Fruit fly (Drosophila melanogaster) whole organism, embryonic: Measurements from ENCODE around the gene gish.

Experiments used
- Aef1 ChIP-seq: fragments of 200-800 bp; sonication (Bioruptor generic); IDR thresholded peaks from 3 replicates; pipeline ENCODE4 v1.3.6; 2022; ENCODE audit warnings: missing biosample characterization, missing genetic modification characterization
- Antp ChIP-seq: fragments of 200-800 bp; sonication (Bioruptor generic); optimal IDR thresholded peaks from 3 replicates; lab custom pipeline; 2016; ENCODE audit warnings: missing biosample characterization, missing genetic modification characterization
- Asciz ChIP-seq: fragments of 200-800 bp; sonication (Bioruptor generic); optimal IDR thresholded peaks from 2 replicates; lab custom pipeline; 2017; ENCODE audit warnings: missing biosample characterization, mild to moderate bottlenecking, missing genetic modification characterization, missing genetic modification reagents
- Bgb ChIP-seq: fragments of 200-800 bp; sonication (Bioruptor generic); IDR thresholded peaks from 2 replicates; pipeline ENCODE4 v1.3.6; 2022; ENCODE audit warnings: missing biosample characterization, missing genetic modification characterization; ENCODE audit not compliant: partially characterized antibody
- CG10267 ChIP-seq: fragments of 200-800 bp; sonication (Bioruptor generic); optimal IDR thresholded peaks from 2 replicates; lab custom pipeline; 2018; ENCODE audit warnings: missing biosample characterization, mild to moderate bottlenecking, missing genetic modification characterization, moderate library complexity
- CG10431 ChIP-seq: fragments of 200-800 bp; sonication (Bioruptor generic); optimal IDR thresholded peaks from 3 replicates; lab custom pipeline; 2018; ENCODE audit warnings: missing biosample characterization, mild to moderate bottlenecking, missing genetic modification characterization
- CG10959 ChIP-seq: fragments of 200-800 bp; sonication (Bioruptor generic); IDR thresholded peaks from 2 replicates; pipeline ENCODE4 v1.3.6; 2022; ENCODE audit warnings: missing biosample characterization, missing genetic modification characterization
- CG11504 ChIP-seq: fragments of 200-800 bp; sonication (Bioruptor generic); optimal IDR thresholded peaks from 3 replicates; lab custom pipeline; 2019; ENCODE audit warnings: missing biosample characterization, mild to moderate bottlenecking, missing genetic modification characterization, moderate library complexity
- CG12744 ChIP-seq: fragments of 200-800 bp; sonication (Bioruptor generic); optimal IDR thresholded peaks from 2 replicates; lab custom pipeline; 2016; ENCODE audit warnings: missing biosample characterization, missing genetic modification characterization
- CG14014 ChIP-seq: fragments of 200-800 bp; sonication (Bioruptor generic); IDR thresholded peaks from 2 replicates; pipeline ENCODE4 v1.3.6; 2022; ENCODE audit warnings: missing biosample characterization, missing genetic modification characterization
- CG2129 ChIP-seq: fragments of 200-800 bp; sonication (Bioruptor generic); IDR thresholded peaks from 2 replicates; pipeline ENCODE4 v1.3.6; 2022; ENCODE audit warnings: missing biosample characterization, missing genetic modification characterization; ENCODE audit not compliant: partially characterized antibody
- CG2678 ChIP-seq: fragments of 200-800 bp; sonication (Bioruptor generic); optimal IDR thresholded peaks from 3 replicates; lab custom pipeline; 2019; ENCODE audit warnings: missing biosample characterization, mild to moderate bottlenecking, missing genetic modification characterization, moderate library complexity
- CG30020 ChIP-seq: fragments of 200-800 bp; optimal IDR thresholded peaks from 2 replicates; lab custom pipeline; 2019; ENCODE audit warnings: missing biosample characterization, mild to moderate bottlenecking, missing genetic modification characterization, moderate library complexity
- CG32772 ChIP-seq: fragments of 200-800 bp; sonication (Bioruptor generic); IDR thresholded peaks from 2 replicates; pipeline ENCODE4 v1.3.6; 2022; ENCODE audit warnings: missing biosample characterization, missing genetic modification characterization
- CG4360 ChIP-seq: fragments of 200-800 bp; sonication (Bioruptor generic); IDR thresholded peaks from 2 replicates; pipeline ENCODE4 v1.3.6; 2022; ENCODE audit warnings: missing biosample characterization, missing genetic modification characterization
- CG5245 ChIP-seq: fragments of 200-800 bp; sonication (Bioruptor generic); optimal IDR thresholded peaks from 3 replicates; lab custom pipeline; 2016; ENCODE audit warnings: missing biosample characterization, missing genetic modification characterization
- CG6683 ChIP-seq: fragments of 200-800 bp; sonication (Bioruptor generic); optimal IDR thresholded peaks from 2 replicates; lab custom pipeline; 2017; ENCODE audit warnings: missing biosample characterization, mild to moderate bottlenecking, missing genetic modification characterization, missing genetic modification reagents
- CG6689 ChIP-seq: fragments of 200-800 bp; sonication (Bioruptor generic); IDR thresholded peaks from 2 replicates; pipeline ENCODE4 v1.3.6; 2022; ENCODE audit warnings: missing biosample characterization, missing genetic modification characterization
- D ChIP-seq, 2 experiments: fragments of 200-800 bp in 1 of 2; fragments of >200 bp in 1 of 2; sonication (Bioruptor generic) in 1 of 2; optimal IDR thresholded peaks; 2 replicates in 1 of 2; 3 replicates in 1 of 2; lab custom pipeline; 2017; ENCODE audit warnings: mild to moderate bottlenecking in 1 of 2, missing biosample characterization in 1 of 2, missing genetic modification characterization in 1 of 2, missing genetic modification reagents in 1 of 2
- Drgx ChIP-seq: fragments of 200-800 bp; sonication (Bioruptor generic); IDR thresholded peaks from 2 replicates; pipeline ENCODE4 v1.3.6; 2022; ENCODE audit warnings: missing biosample characterization, missing genetic modification characterization
- Ets65A ChIP-seq: fragments of 200-800 bp; sonication (Bioruptor generic); peaks from one replicate; lab custom pipeline; 2016; ENCODE audit warnings: missing biosample characterization, missing genetic modification characterization
- Ets97D ChIP-seq: fragments of 200-800 bp; sonication (Bioruptor generic); optimal IDR thresholded peaks from 3 replicates; lab custom pipeline; 2016; ENCODE audit warnings: missing biosample characterization, missing genetic modification characterization
- Gsc ChIP-seq: fragments of 200-800 bp; sonication (Bioruptor generic); IDR thresholded peaks from 2 replicates; pipeline ENCODE4 v1.3.6; 2022; ENCODE audit warnings: missing biosample characterization, missing genetic modification characterization
- Gug ChIP-seq: fragments of 200-800 bp; sonication (Bioruptor generic); IDR thresholded peaks from 4 replicates; pipeline ENCODE4 v1.3.6; 2022; ENCODE audit warnings: missing biosample characterization, missing genetic modification characterization
- H15 ChIP-seq: fragments of 200-800 bp; sonication (Bioruptor generic); IDR thresholded peaks from 3 replicates; pipeline ENCODE4 v1.3.6; 2022; ENCODE audit warnings: missing biosample characterization, missing genetic modification characterization
- Hr39 ChIP-seq: fragments of >200 bp; optimal IDR thresholded peaks from 2 replicates; lab custom pipeline; 2017
- Pdp1 ChIP-seq, 2 experiments: fragments of 200-800 bp; sonication (Bioruptor generic); optimal IDR thresholded peaks; 3 replicates each; lab custom pipeline; 2016; ENCODE audit warnings: missing biosample characterization in 2 of 2, missing genetic modification characterization in 2 of 2, mild to moderate bottlenecking in 1 of 2, moderate library complexity in 1 of 2
- Scr ChIP-seq: fragments of 200-800 bp; sonication (Bioruptor generic); IDR thresholded peaks from 2 replicates; pipeline ENCODE4 v1.3.6; 2022; ENCODE audit warnings: missing biosample characterization, missing genetic modification characterization; ENCODE audit not compliant: partially characterized antibody
- Vsx1 ChIP-seq: fragments of 200-800 bp; sonication (Bioruptor generic); optimal IDR thresholded peaks from 2 replicates; lab custom pipeline; 2017; ENCODE audit warnings: missing biosample characterization, mild to moderate bottlenecking, missing genetic modification characterization, missing genetic modification reagents
- abd-A ChIP-seq: fragments of 200-800 bp; sonication (Bioruptor generic); optimal IDR thresholded peaks from 3 replicates; lab custom pipeline; 2019; ENCODE audit warnings: missing biosample characterization, mild to moderate bottlenecking, missing genetic modification characterization, moderate library complexity
- cas ChIP-seq: fragments of 200-800 bp; sonication (Bioruptor generic); IDR thresholded peaks from 2 replicates; pipeline ENCODE4 v1.3.6; 2022; ENCODE audit warnings: missing biosample characterization, missing genetic modification characterization
- chinmo ChIP-seq: fragments of 200-800 bp; sonication (Bioruptor generic); IDR thresholded peaks from 4 replicates; pipeline ENCODE4 v1.3.6; 2022; ENCODE audit warnings: missing biosample characterization, missing genetic modification characterization; ENCODE audit not compliant: partially characterized antibody
- crol ChIP-seq: fragments of 200-800 bp; sonication (Bioruptor generic); IDR thresholded peaks from 2 replicates; pipeline ENCODE4 v1.3.6; 2022; ENCODE audit warnings: missing biosample characterization, missing genetic modification characterization
- cwo ChIP-seq: fragments of 200-800 bp; sonication (Bioruptor generic); optimal IDR thresholded peaks from 3 replicates; lab custom pipeline; 2017; ENCODE audit warnings: missing biosample characterization, missing genetic modification characterization, mild to moderate bottlenecking, moderate library complexity, missing genetic modification reagents
- dmrt11E ChIP-seq: fragments of 200-800 bp; sonication (Bioruptor generic); optimal IDR thresholded peaks from 3 replicates; lab custom pipeline; 2018; ENCODE audit warnings: missing biosample characterization, mild to moderate bottlenecking, missing genetic modification characterization, moderate library complexity
- fd102C ChIP-seq: fragments of 200-800 bp; sonication (Bioruptor generic); optimal IDR thresholded peaks from 2 replicates; lab custom pipeline; 2018; ENCODE audit warnings: missing biosample characterization, mild to moderate bottlenecking, missing genetic modification characterization, moderate library complexity
- gem ChIP-seq: fragments of 200-800 bp; sonication (Bioruptor generic); optimal IDR thresholded peaks from 2 replicates; lab custom pipeline; 2019; ENCODE audit warnings: missing biosample characterization, mild to moderate bottlenecking, missing genetic modification characterization, moderate library complexity
- grau ChIP-seq: fragments of 200-800 bp; optimal IDR thresholded peaks from 3 replicates; lab custom pipeline; 2019; ENCODE audit warnings: missing biosample characterization, mild to moderate bottlenecking, missing genetic modification characterization, moderate library complexity
- gt ChIP-seq: fragments of 200-800 bp; sonication (Bioruptor generic); IDR thresholded peaks from 2 replicates; pipeline ENCODE4 v1.3.6; 2022; ENCODE audit warnings: missing biosample characterization, missing genetic modification characterization
- lmd ChIP-seq: fragments of 200-800 bp; sonication (Bioruptor generic); IDR thresholded peaks from 2 replicates; pipeline ENCODE4 v1.3.6; 2022; ENCODE audit warnings: missing biosample characterization, missing genetic modification characterization
- oc ChIP-seq: fragments of 200-800 bp; sonication (Bioruptor generic); optimal IDR thresholded peaks from 2 replicates; lab custom pipeline; 2018; ENCODE audit warnings: missing biosample characterization, mild to moderate bottlenecking, missing genetic modification characterization, moderate library complexity
- ranshi ChIP-seq: fragments of 200-800 bp; sonication (Bioruptor generic); IDR thresholded peaks from 2 replicates; pipeline ENCODE4 v1.3.6; 2022; ENCODE audit warnings: missing biosample characterization, missing genetic modification characterization
- row ChIP-seq: fragments of 200-800 bp; sonication (Bioruptor generic); IDR thresholded peaks from 3 replicates; pipeline ENCODE4 v1.3.6; 2022; ENCODE audit warnings: missing biosample characterization, missing genetic modification characterization
- scrt ChIP-seq: fragments of 200-800 bp; sonication (Bioruptor generic); optimal IDR thresholded peaks from 2 replicates; lab custom pipeline; 2018; ENCODE audit warnings: missing biosample characterization, mild to moderate bottlenecking, missing genetic modification characterization, moderate library complexity
- sens ChIP-seq: fragments of 200-800 bp; sonication (Bioruptor generic); peaks from one replicate; lab custom pipeline; 2016; ENCODE audit warnings: missing biosample characterization, missing genetic modification characterization
- sim ChIP-seq: fragments of 200-800 bp; sonication (Bioruptor generic); IDR thresholded peaks from 2 replicates; pipeline ENCODE4 v1.3.6; 2022; ENCODE audit warnings: missing biosample characterization, missing genetic modification characterization
- sob ChIP-seq: fragments of 200-800 bp; sonication (Bioruptor generic); IDR thresholded peaks from 2 replicates; pipeline ENCODE4 v1.3.6; 2022; ENCODE audit warnings: missing biosample characterization, missing genetic modification characterization
- sqz ChIP-seq: fragments of 200-800 bp; sonication (Bioruptor generic); optimal IDR thresholded peaks from 3 replicates; lab custom pipeline; 2018; ENCODE audit warnings: missing biosample characterization, mild to moderate bottlenecking, missing genetic modification characterization
- wor ChIP-seq: fragments of 200-800 bp; sonication (Bioruptor generic); IDR thresholded peaks from 2 replicates; pipeline ENCODE4 v1.3.6; 2022; ENCODE audit warnings: missing biosample characterization, missing genetic modification characterization

gish gene

DNA sequence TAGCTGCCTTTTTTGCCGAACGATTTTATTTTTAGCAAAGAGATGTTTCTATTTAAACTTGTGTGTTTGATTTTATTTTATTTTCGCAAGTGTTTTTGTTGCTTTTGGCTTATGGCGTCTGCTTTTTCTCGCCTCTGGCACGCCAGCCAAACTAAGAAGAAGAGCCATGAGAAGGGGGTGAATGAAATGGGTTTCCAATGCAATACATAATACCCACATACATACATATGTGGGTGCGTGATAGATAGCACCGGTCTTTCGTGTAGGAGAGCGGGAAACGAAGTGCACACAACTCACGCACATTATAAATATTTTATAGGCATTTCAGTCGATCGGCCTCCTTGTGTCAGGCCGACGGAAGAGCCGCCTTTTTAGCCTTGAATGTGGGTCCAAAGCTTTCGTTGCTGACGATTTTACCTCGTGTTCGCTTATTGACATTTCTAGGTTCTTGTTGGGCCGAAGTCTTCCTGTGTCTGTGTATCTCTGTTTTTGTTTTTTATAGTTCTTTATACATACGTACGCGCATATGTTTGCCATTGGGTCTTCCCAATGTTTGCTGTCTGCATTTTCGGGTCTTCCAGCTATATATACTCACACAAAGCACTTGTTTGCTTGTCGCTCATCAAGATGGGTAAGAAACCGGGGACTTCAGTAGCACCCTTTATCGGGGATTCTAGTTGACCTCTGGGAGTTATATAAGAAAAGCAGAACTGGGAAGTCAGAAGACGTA is 3.8 kb downstream of the gish start (continued):
- no peak for TF ChIP-seq ranshi
- no peak for TF ChIP-seq CG6689 (GFP tag; lab: Robert Waterston, UW)
- TF ChIP-seq Aef1 (GFP tag; lab: Robert Waterston, UW): no peak
- no peak for TF ChIP-seq Scr (GFP tag; lab: Robert Waterston, UW)
- no peak for TF ChIP-seq D (optimal IDR thresholded peaks at IDR 0.05; lab: Kevin White, UChicago)
- peak; percentile 16 for TF ChIP-seq D (GFP tag; optimal IDR thresholded peaks at IDR 0.05; lab: Kevin White, UChicago)
- peak; percentile 23 for TF ChIP-seq Asciz (GFP tag; lab: Kevin White, UChicago)
- no peak for TF ChIP-seq oc (tag; lab: Kevin White, UChicago)
- no peak for TF ChIP-seq CG12744 (GFP tag; lab: Kevin White, UChicago)
- TF ChIP-seq Gsc: no peak
- TF ChIP-seq Gug (GFP tag; lab: Robert Waterston, UW): no peak
- no peak for TF ChIP-seq H15
- TF ChIP-seq Vsx1 (GFP tag; lab: Kevin White, UChicago): no peak
- TF ChIP-seq abd-A (tag; lab: Kevin White, UChicago): no peak
- no peak for TF ChIP-seq CG10267 (tag; lab: Kevin White, UChicago)
- no peak for TF ChIP-seq Hr39 (lab: Kevin White, UChicago)
- TF ChIP-seq CG10959 (GFP tag; lab: Robert Waterston, UW): no peak
- TF ChIP-seq Ets97D (GFP tag; lab: Kevin White, UChicago): no peak
- no peak for TF ChIP-seq CG5245 (GFP tag; lab: Kevin White, UChicago)
- TF ChIP-seq cwo: peak; percentile 15
- no peak for TF ChIP-seq gt
- no peak for TF ChIP-seq Bgb (GFP tag; lab: Robert Waterston, UW)
- no peak for TF ChIP-seq Antp (GFP tag; lab: Kevin White, UChicago)
- TF ChIP-seq CG4360 (GFP tag; lab: Robert Waterston, UW): peak; percentile 33; the same call in 1 of the 2 replicates
- peak; percentile 29 for TF ChIP-seq CG10431 (GFP tag; lab: Kevin White, UChicago)

DNA sequence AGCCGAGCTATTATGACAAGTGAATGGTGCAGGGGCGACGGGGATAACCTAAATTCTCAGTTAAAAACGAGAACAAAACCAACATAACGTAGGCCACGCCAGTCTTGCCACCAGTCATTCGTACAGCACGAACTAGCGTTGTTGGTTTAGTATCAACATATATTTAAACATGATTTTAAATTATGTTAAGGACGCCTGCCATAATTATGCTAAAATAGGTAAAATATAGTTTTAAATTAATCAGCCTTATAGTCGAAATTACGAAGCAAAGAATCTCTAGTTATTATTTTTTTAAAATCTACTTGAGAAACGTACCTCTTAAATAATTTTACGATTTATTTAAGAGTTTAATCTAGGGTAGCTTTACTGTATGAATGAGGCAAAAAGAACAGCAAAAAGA is 4.7 kb downstream of the gish start:
- no peak for TF ChIP-seq dmrt11E (tag; lab: Kevin White, UChicago)
- no peak for TF ChIP-seq lmd (GFP tag; lab: Robert Waterston, UW)
- TF ChIP-seq CG2678 (tag; lab: Kevin White, UChicago): peak; percentile 16
- peak; percentile 10 for TF ChIP-seq gem (tag; lab: Kevin White, UChicago)
- no peak for TF ChIP-seq CG32772 (GFP tag; lab: Robert Waterston, UW)
- no peak for TF ChIP-seq cas
- TF ChIP-seq crol: 0 out of 2 replicates have a peak, but pooled peaks have one; percentile 6
- TF ChIP-seq CG30020 (tag; lab: Kevin White, UChicago): no peak
- TF ChIP-seq CG14014 (GFP tag; lab: Robert Waterston, UW): no peak
- no peak for TF ChIP-seq Drgx
- TF ChIP-seq sens: peak; percentile 13
- peak; percentile 73 for TF ChIP-seq grau (tag; lab: Kevin White, UChicago)
- TF ChIP-seq CG11504 (tag; lab: Kevin White, UChicago): peak; percentile 8
- peak; percentile 31; the same call in 1 of the 3 replicates for TF ChIP-seq row (GFP tag; lab: Robert Waterston, UW)

DNA sequence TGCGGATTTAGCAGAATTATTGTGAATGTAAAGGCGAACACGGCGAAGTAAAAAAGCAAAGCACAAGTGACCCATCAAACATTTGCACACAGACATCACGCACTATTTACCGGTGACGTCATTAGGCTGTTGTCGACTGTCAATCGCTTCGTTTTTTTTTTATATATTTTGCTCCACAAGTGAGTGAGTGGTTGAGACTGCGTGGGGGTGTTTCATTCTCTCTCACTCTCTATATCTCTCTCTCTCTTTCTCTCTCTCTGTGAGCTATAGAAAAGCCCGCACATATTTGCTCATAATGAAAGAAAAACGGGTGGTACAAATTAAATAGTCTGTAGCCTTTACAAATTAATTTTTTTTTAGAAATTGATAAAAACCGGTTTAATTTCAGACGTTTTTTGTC is 5.3 kb downstream of the gish start:
- TF ChIP-seq CG6683 (GFP tag; lab: Kevin White, UChicago) (no peak), CG2129 (GFP tag; lab: Robert Waterston, UW) (no peak), Ets65A (GFP tag; lab: Kevin White, UChicago) (no peak), sim (GFP tag; lab: Robert Waterston, UW) (0 out of 2 replicates have a peak, but pooled peaks have one; percentile 19), wor (GFP tag; lab: Robert Waterston, UW) (no peak), sens (peak; percentile 57), sqz (GFP tag; lab: Kevin White, UChicago) (peak; percentile 87), scrt (GFP tag; lab: Kevin White, UChicago) (peak; percentile 68), fd102C (GFP tag; lab: Kevin White, UChicago) (no peak), Pdp1 (GFP tag; optimal IDR thresholded peaks at IDR 0.05; lab: Kevin White, UChicago) (peak in 1 of 2 experiments; percentile 30), chinmo (GFP tag; lab: Robert Waterston, UW) (0 out of 4 replicates have a peak, but pooled peaks have one; percentile 35), sob (GFP tag; lab: Robert Waterston, UW) (peak; percentile 32; the same call in 1 of the 2 replicates)
